Worm (Caenorhabditis elegans) whole organism, L4 larva: ENCODE measurements around the gene gon-4.
A peak's percentile ranks its signal among the peaks of the same experiment; 100 is the strongest.

Source experiments
- T20F7.1 ChIP-seq: fragments of 200-800 bp; sonication (Bioruptor generic); optimal IDR thresholded peaks from 2 replicates; lab custom pipeline; 2018; ENCODE audit warnings: mild to moderate bottlenecking, missing genetic modification characterization, missing compliant biosample characterization
- Y75B8A.6 ChIP-seq: fragments of 200-800 bp; sonication (Bioruptor generic); IDR thresholded peaks from 2 replicates; pipeline ENCODE4 v1.3.6; 2022; ENCODE audit warnings: missing genetic modification reagents, missing genetic modification characterization, missing compliant biosample characterization
- ZK546.5 ChIP-seq, 2 experiments: sonication (generic microtip); optimal IDR thresholded peaks; 2 replicates each; lab custom pipeline; 2017; ENCODE audit warnings: missing biosample characterization in 2 of 2, missing genetic modification characterization in 2 of 2
- aha-1 ChIP-seq: fragments of 150-350 bp; peaks from one replicate; lab custom pipeline; 2014; ENCODE audit warnings: missing biosample characterization, missing genetic modification characterization
- ceh-28 ChIP-seq: fragments of 150-350 bp; optimal IDR thresholded peaks from 2 replicates; lab custom pipeline; 2014; ENCODE audit warnings: missing biosample characterization, missing genetic modification reagents, missing genetic modification characterization
- ceh-62 ChIP-seq: sonication (generic microtip); optimal IDR thresholded peaks from 2 replicates; lab custom pipeline; 2017; ENCODE audit warnings: missing biosample characterization, missing genetic modification characterization
- ceh-82 ChIP-seq: sonication (generic microtip); optimal IDR thresholded peaks from 2 replicates; lab custom pipeline; 2017; ENCODE audit warnings: missing biosample characterization, missing genetic modification characterization
- ces-1 ChIP-seq: fragments of 150-350 bp; sonication (generic microtip); optimal IDR thresholded peaks from 4 replicates; lab custom pipeline; 2014; ENCODE audit warnings: missing biosample characterization, missing genetic modification reagents, missing genetic modification characterization
- cey-2 ChIP-seq: sonication (generic microtip); optimal IDR thresholded peaks from 3 replicates; lab custom pipeline; 2017; ENCODE audit warnings: missing genetic modification characterization, mild to moderate bottlenecking, missing compliant biosample characterization, antibody characterized with exemption, borderline replicate concordance; ENCODE audit not compliant: insufficient read depth
- daf-16 ChIP-seq, 3 experiments: sonication (generic microtip); optimal IDR thresholded peaks; 2 replicates each; lab custom pipeline; 2016 to 2017; ENCODE audit warnings: missing genetic modification characterization in 3 of 3, missing genetic modification reagents in 3 of 3, mild to moderate bottlenecking in 2 of 3, missing compliant biosample characterization in 2 of 3, missing biosample characterization in 1 of 3, moderate library complexity in 1 of 3
- dmd-6 ChIP-seq: fragments of 200-800 bp; sonication (Bioruptor generic); IDR thresholded peaks from 2 replicates; pipeline ENCODE4 v1.3.6; 2022; ENCODE audit warnings: missing genetic modification reagents, missing genetic modification characterization, missing compliant biosample characterization
- dmd-9 ChIP-seq: fragments of 200-800 bp; sonication (Bioruptor generic); IDR thresholded peaks from 2 replicates; pipeline ENCODE4 v1.3.6; 2022; ENCODE audit warnings: missing genetic modification reagents, missing genetic modification characterization, missing compliant biosample characterization
- dpl-1 ChIP-seq: fragments of 150-350 bp; optimal IDR thresholded peaks from 2 replicates; lab custom pipeline; 2014; ENCODE audit warnings: missing biosample characterization, missing genetic modification reagents, missing genetic modification characterization
- duxl-1 ChIP-seq: sonication (generic microtip); optimal IDR thresholded peaks from 2 replicates; lab custom pipeline; 2016; ENCODE audit warnings: mild to moderate bottlenecking, missing genetic modification characterization, moderate library complexity, missing compliant biosample characterization; ENCODE audit not compliant: poor library complexity
- dve-1 ChIP-seq: sonication (generic microtip); optimal IDR thresholded peaks from 2 replicates; lab custom pipeline; 2017; ENCODE audit warnings: antibody characterized with exemption, mild to moderate bottlenecking, missing genetic modification characterization, missing compliant biosample characterization; ENCODE audit not compliant: insufficient read depth
- egl-27 ChIP-seq: sonication (generic microtip); optimal IDR thresholded peaks from 3 replicates; lab custom pipeline; 2017; ENCODE audit warnings: missing biosample characterization, missing genetic modification reagents, missing genetic modification characterization
- egl-43 ChIP-seq: fragments of 200-800 bp; sonication (Bioruptor generic); IDR thresholded peaks from 2 replicates; pipeline ENCODE4 v1.3.6; 2022; ENCODE audit warnings: missing genetic modification reagents, missing genetic modification characterization, missing compliant biosample characterization
- fos-1 ChIP-seq: fragments of 150-350 bp; optimal IDR thresholded peaks from 2 replicates; lab custom pipeline; 2014; ENCODE audit warnings: missing biosample characterization, missing genetic modification characterization
- hlh-11 ChIP-seq: fragments of 200-800 bp; sonication (Bioruptor generic); optimal IDR thresholded peaks from 2 replicates; lab custom pipeline; 2018; ENCODE audit warnings: mild to moderate bottlenecking, missing genetic modification characterization, missing compliant biosample characterization
- hlh-30 ChIP-seq: sonication (generic microtip); optimal IDR thresholded peaks from 2 replicates; lab custom pipeline; 2017; ENCODE audit warnings: antibody characterized with exemption, mild to moderate bottlenecking, missing genetic modification characterization, missing compliant biosample characterization; ENCODE audit not compliant: insufficient read depth
- jun-1 ChIP-seq: fragments of 150-350 bp; optimal IDR thresholded peaks from 2 replicates; lab custom pipeline; 2014; ENCODE audit warnings: missing biosample characterization, missing genetic modification reagents, missing genetic modification characterization
- lim-7 ChIP-seq: fragments of 200-800 bp; sonication (Bioruptor generic); IDR thresholded peaks from 2 replicates; pipeline ENCODE4 v1.3.6; 2022; ENCODE audit warnings: missing genetic modification characterization, missing compliant biosample characterization
- lin-13 ChIP-seq: fragments of 150-350 bp; optimal IDR thresholded peaks from 2 replicates; lab custom pipeline; 2014; ENCODE audit warnings: missing biosample characterization, missing genetic modification reagents, missing genetic modification characterization
- lin-38 ChIP-seq: fragments of 200-800 bp; sonication (Bioruptor generic); IDR thresholded peaks from 2 replicates; pipeline ENCODE4 v1.3.6; 2022; ENCODE audit warnings: missing genetic modification reagents, missing genetic modification characterization, missing compliant biosample characterization
- lir-3 ChIP-seq: sonication (generic microtip); optimal IDR thresholded peaks from 2 replicates; lab custom pipeline; 2016; ENCODE audit warnings: mild to moderate bottlenecking, missing genetic modification characterization, missing compliant biosample characterization
- lsy-2 ChIP-seq, 2 experiments: fragments of 150-350 bp in 1 of 2; sonication (generic microtip) in 1 of 2; optimal IDR thresholded peaks; 2 replicates each; lab custom pipeline; 2014 to 2017; ENCODE audit warnings: missing biosample characterization in 2 of 2, missing genetic modification characterization in 2 of 2
- mdl-1 ChIP-seq, 2 experiments: fragments of 150-350 bp in 1 of 2; sonication (generic microtip) in 1 of 2; optimal IDR thresholded peaks; 2 replicates each; lab custom pipeline; 2014 to 2017; ENCODE audit warnings: missing biosample characterization in 2 of 2, missing genetic modification characterization in 2 of 2
- mdt-29 ChIP-seq: fragments of 200-800 bp; sonication (Bioruptor generic); IDR thresholded peaks from 2 replicates; pipeline ENCODE4 v1.3.6; 2022; ENCODE audit warnings: missing genetic modification reagents, missing genetic modification characterization, missing compliant biosample characterization
- mep-1 ChIP-seq: fragments of 150-350 bp; sonication (generic microtip); optimal IDR thresholded peaks from 3 replicates; lab custom pipeline; 2014; ENCODE audit warnings: missing biosample characterization, missing genetic modification characterization
- mes-2 ChIP-seq: sonication (generic microtip); optimal IDR thresholded peaks from 2 replicates; lab custom pipeline; 2016; ENCODE audit warnings: missing genotype, mild to moderate bottlenecking, missing genetic modification characterization, missing compliant biosample characterization; ENCODE audit not compliant: poor library complexity, severe bottlenecking
- mxl-3 ChIP-seq: fragments of 200-800 bp; sonication (Bioruptor generic); optimal IDR thresholded peaks from 2 replicates; lab custom pipeline; 2018; ENCODE audit warnings: mild to moderate bottlenecking, missing genetic modification characterization, missing compliant biosample characterization
- nhr-10 ChIP-seq: fragments of 150-350 bp; optimal IDR thresholded peaks from 2 replicates; lab custom pipeline; 2014; ENCODE audit warnings: missing biosample characterization, missing genetic modification characterization
- nhr-102 ChIP-seq: sonication (generic microtip); optimal IDR thresholded peaks from 2 replicates; lab custom pipeline; 2016; ENCODE audit warnings: mild to moderate bottlenecking, missing genetic modification characterization, moderate library complexity, missing compliant biosample characterization
- nhr-111 ChIP-seq: fragments of 200-800 bp; sonication (Bioruptor generic); optimal IDR thresholded peaks from 2 replicates; lab custom pipeline; 2018; ENCODE audit warnings: mild to moderate bottlenecking, missing genetic modification characterization, missing compliant biosample characterization
- nhr-237 ChIP-seq: sonication (generic microtip); optimal IDR thresholded peaks from 2 replicates; lab custom pipeline; 2017; ENCODE audit warnings: missing biosample characterization, missing genetic modification characterization
- nhr-28 ChIP-seq: fragments of 150-350 bp; optimal IDR thresholded peaks from 2 replicates; lab custom pipeline; 2014; ENCODE audit warnings: missing biosample characterization, missing genetic modification characterization
- nhr-41 ChIP-seq: fragments of 200-800 bp; sonication (Bioruptor generic); IDR thresholded peaks from 2 replicates; pipeline ENCODE4 v1.3.6; 2022; ENCODE audit warnings: missing genetic modification reagents, missing genetic modification characterization, missing compliant biosample characterization
- nhr-48 ChIP-seq: sonication (generic microtip); optimal IDR thresholded peaks from 2 replicates; lab custom pipeline; 2016; ENCODE audit warnings: mild to moderate bottlenecking, missing genetic modification characterization, missing compliant biosample characterization
- nhr-77 ChIP-seq: fragments of 150-350 bp; optimal IDR thresholded peaks from 2 replicates; lab custom pipeline; 2014; ENCODE audit warnings: missing biosample characterization, missing genetic modification characterization
- php-3 ChIP-seq: fragments of 200-800 bp; sonication (Bioruptor generic); IDR thresholded peaks from 2 replicates; pipeline ENCODE4 v1.3.6; 2022; ENCODE audit warnings: missing genetic modification reagents, missing genetic modification characterization, missing compliant biosample characterization
- pqm-1 ChIP-seq: sonication (generic microtip); optimal IDR thresholded peaks from 2 replicates; lab custom pipeline; 2017; ENCODE audit warnings: missing biosample characterization, missing genetic modification characterization
- snpc-4 ChIP-seq: fragments of 150-350 bp; optimal IDR thresholded peaks from 2 replicates; lab custom pipeline; 2014; ENCODE audit warnings: missing biosample characterization, missing genetic modification characterization
- spr-1 ChIP-seq: sonication (generic microtip); optimal IDR thresholded peaks from 2 replicates; lab custom pipeline; 2016; ENCODE audit warnings: mild to moderate bottlenecking, missing genetic modification characterization, missing compliant biosample characterization
- tag-97 ChIP-seq: fragments of 200-800 bp; sonication (Bioruptor generic); IDR thresholded peaks from 2 replicates; pipeline ENCODE4 v1.3.6; 2022; ENCODE audit warnings: missing genetic modification characterization, missing compliant biosample characterization
- tra-1 ChIP-seq: fragments of 200-800 bp; sonication (Bioruptor generic); IDR thresholded peaks from 2 replicates; pipeline ENCODE4 v1.3.6; 2022; ENCODE audit warnings: missing genetic modification reagents, missing genetic modification characterization, missing compliant biosample characterization
- unc-62 ChIP-seq, 3 experiments: fragments of 150-350 bp in 1 of 3; sonication (generic microtip); optimal IDR thresholded peaks in 2 of 3; peaks in 1 of 3; 1 replicate in 1 of 3; 2 replicates in 2 of 3; lab custom pipeline; 2014 to 2017; ENCODE audit warnings: missing biosample characterization in 3 of 3, missing genetic modification characterization in 3 of 3, missing genetic modification reagents in 3 of 3, missing genotype in 1 of 3
- vab-7 ChIP-seq: fragments of 200-800 bp; sonication (Bioruptor generic); IDR thresholded peaks from 2 replicates; pipeline ENCODE4 v1.3.6; 2022; ENCODE audit warnings: missing genetic modification reagents, missing genetic modification characterization, missing compliant biosample characterization
- zag-1 ChIP-seq: fragments of 150-350 bp; optimal IDR thresholded peaks from 2 replicates; lab custom pipeline; 2014; ENCODE audit warnings: missing biosample characterization, missing genetic modification characterization

The gon-4 gene

ce11 chrIV:10243276-10243675, 45.7 kb downstream of the gon-4 start, which contains the start of gene tkt-1:
Gene tkt-1, plus strand, starts transcription at chrIV:10243612.
- TF ChIP-seq nhr-77 (tag; lab: Kevin White, UChicago) (peak; percentile 25), egl-27 (no peak), vab-7 (GFP tag; lab: Robert Waterston, UW) (no peak), lsy-2 (tag; optimal IDR thresholded peaks at IDR 0.05; lab: Kevin White, UChicago) (peak in 1 of 2 experiments; percentile 9), hlh-11 (tag; lab: Kevin White, UChicago) (peak; percentile 49), mep-1 (tag; lab: Kevin White, UChicago) (peak; percentile 2), daf-16 (GFP tag; optimal IDR thresholded peaks at IDR 0.05; lab: Kevin White, UChicago) (no peak), daf-16 (tag; optimal IDR thresholded peaks at IDR 0.05; lab: Kevin White, UChicago) (peak; percentile 94), dve-1 (tag; lab: Kevin White, UChicago) (peak; percentile 52), nhr-48 (peak; percentile 25), duxl-1 (tag; lab: Kevin White, UChicago) (no peak), hlh-30 (peak; percentile 21), ceh-28 (tag; lab: Kevin White, UChicago) (no peak), nhr-28 (tag; lab: Kevin White, UChicago) (peak; percentile 67), mdl-1 (tag; optimal IDR thresholded peaks at IDR 0.05; lab: Kevin White, UChicago) (no peak), nhr-41 (GFP tag; lab: Robert Waterston, UW) (no peak), tra-1 (GFP tag; lab: Robert Waterston, UW) (0 out of 2 replicates have a peak, but pooled peaks have one; percentile 18), php-3 (GFP tag; lab: Robert Waterston, UW) (peak; percentile 19; the same call in 1 of the 2 replicates), dmd-6 (GFP tag; lab: Robert Waterston, UW) (peak; percentile 72), lin-13 (peak; percentile 10), dmd-9 (GFP tag; lab: Robert Waterston, UW) (no peak), Y75B8A.6 (GFP tag; lab: Robert Waterston, UW) (0 out of 2 replicates have a peak, but pooled peaks have one; percentile 41), spr-1 (tag; lab: Kevin White, UChicago) (no peak), pqm-1 (tag; lab: Kevin White, UChicago) (peak; percentile 71), T20F7.1 (peak; percentile 14), fos-1 (no peak), nhr-10 (tag; lab: Kevin White, UChicago) (peak; percentile 36), ceh-82 (no peak), lin-38 (peak; percentile 23)

ce11 chrIV:10245666-10246210, 48.1 kb downstream of the gon-4 start, which contains the start of gene F01G10.10:
Gene F01G10.10, plus strand, starts transcription at chrIV:10246160.
- peak; percentile 42; the same call in 1 of the 2 replicates for TF ChIP-seq egl-43 (GFP tag; lab: Robert Waterston, UW)
- TF ChIP-seq zag-1, result no peak
- no peak for TF ChIP-seq unc-62 (GFP tag; optimal IDR thresholded peaks at IDR 0.05 in 1 of 2; lab: Kevin White, UChicago)
- TF ChIP-seq unc-62 (tag; optimal IDR thresholded peaks at IDR 0.05; lab: Kevin White, UChicago), result no peak
- TF ChIP-seq spr-1 (tag; lab: Kevin White, UChicago), result peak; percentile 5
- TF ChIP-seq ces-1, result no peak
- no peak for TF ChIP-seq tag-97 (GFP tag; lab: Robert Waterston, UW)
- no peak for TF ChIP-seq hlh-30
- TF ChIP-seq hlh-11 (tag; lab: Kevin White, UChicago), result peak; percentile 9
- TF ChIP-seq lim-7 (GFP tag; lab: Robert Waterston, UW), result peak; percentile 57; the same call in 1 of the 2 replicates
- no peak for TF ChIP-seq ZK546.5 (tag; optimal IDR thresholded peaks at IDR 0.05; lab: Kevin White, UChicago)
- peak; percentile 13 for TF ChIP-seq nhr-111 (GFP tag; lab: Kevin White, UChicago)
- peak; percentile 5 for TF ChIP-seq dpl-1 (GFP tag; lab: Kevin White, UChicago)
- no peak for TF ChIP-seq snpc-4 (tag; lab: Kevin White, UChicago)
- no peak for TF ChIP-seq ceh-62 (tag; lab: Kevin White, UChicago)
- peak in 1 of 2 experiments; percentile 16 for TF ChIP-seq mdl-1 (tag; optimal IDR thresholded peaks at IDR 0.05; lab: Kevin White, UChicago)
- TF ChIP-seq jun-1 (tag; lab: Kevin White, UChicago), result no peak
- TF ChIP-seq mes-2, result peak; percentile 33
- peak; percentile 2 for TF ChIP-seq aha-1 (tag; lab: Kevin White, UChicago)
- TF ChIP-seq cey-2 (tag; lab: Kevin White, UChicago), result no peak
- TF ChIP-seq nhr-237 (tag; lab: Kevin White, UChicago), result no peak
- no peak for TF ChIP-seq egl-27
- no peak for TF ChIP-seq ceh-82
- no peak for TF ChIP-seq lir-3 (tag; lab: Kevin White, UChicago)
- TF ChIP-seq mxl-3 (GFP tag; lab: Kevin White, UChicago), result peak; percentile 2
- TF ChIP-seq mdt-29 (GFP tag; lab: Robert Waterston, UW), result no peak
- peak; percentile 25 for TF ChIP-seq nhr-102 (tag; lab: Kevin White, UChicago)
